Worm (Caenorhabditis elegans): Measurements from ENCODE around the gene F13A7.1.

DNA sequence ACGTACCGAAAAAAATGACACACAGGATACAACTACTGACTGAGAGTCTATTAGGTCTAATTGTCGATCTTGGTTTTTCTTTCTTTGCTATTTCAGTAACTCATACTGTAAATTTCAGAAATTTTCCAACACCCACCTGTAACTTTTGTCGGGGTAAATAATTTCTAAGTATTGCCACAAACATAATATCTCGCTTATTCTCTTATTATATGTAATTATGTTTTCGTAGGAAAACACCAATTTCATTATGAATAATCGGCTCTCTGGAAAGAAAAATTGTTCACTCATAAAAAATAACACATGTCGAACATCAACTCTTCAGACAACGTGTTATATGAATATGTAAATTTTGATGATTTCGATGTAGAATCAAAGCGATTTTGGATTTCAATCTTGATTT lies 42.9 kb upstream of the F13A7.1 start, which contains the start of gene srw-48:
- TF ChIP-seq lin-39 (tag; optimal IDR thresholded peaks at IDR 0.05) (no peak), skn-1 (tag; optimal IDR thresholded peaks at IDR 0.05) (no peak), lin-11 (tag; optimal IDR thresholded peaks at IDR 0.05) (no peak), sma-9 (GFP tag; optimal IDR thresholded peaks at IDR 0.05) (no peak), sma-9 (tag; optimal IDR thresholded peaks at IDR 0.05) (no peak), nhr-25 (tag; optimal IDR thresholded peaks at IDR 0.05) (no peak), R02D3.7 (tag; optimal IDR thresholded peaks at IDR 0.05) (no peak), ceh-82 (tag; optimal IDR thresholded peaks at IDR 0.05) (no peak), ama-1 (optimal IDR thresholded peaks at IDR 0.05) (no peak), ztf-11 (tag; optimal IDR thresholded peaks at IDR 0.05) (no peak), lin-13 (GFP tag; optimal IDR thresholded peaks at IDR 0.05) (no peak), fos-1 (tag; optimal IDR thresholded peaks at IDR 0.05) (no peak), mab-5 (tag; optimal IDR thresholded peaks at IDR 0.05) (no peak), egl-27 (tag; optimal IDR thresholded peaks at IDR 0.05) (no peak), nhr-129 (tag; optimal IDR thresholded peaks at IDR 0.05) (no peak)
